Fruit fly (Drosophila melanogaster) whole organism, prepupa: ENCODE measurements around the gene N.

Experiments used
- CG10631 ChIP-seq: fragments of 200-800 bp; sonication (Bioruptor generic); optimal IDR thresholded peaks from 2 replicates; lab custom pipeline; 2016; ENCODE audit warnings: missing biosample characterization, missing genetic modification characterization
- CG10669 ChIP-seq: fragments of 200-800 bp; sonication (Bioruptor generic); optimal IDR thresholded peaks from 3 replicates; lab custom pipeline; 2018; ENCODE audit warnings: missing biosample characterization, mild to moderate bottlenecking, missing genetic modification characterization, moderate library complexity
- CG11294 ChIP-seq: fragments of 200-800 bp; sonication (Bioruptor generic); IDR thresholded peaks from 2 replicates; pipeline ENCODE4 v1.3.6; 2022; ENCODE audit warnings: missing biosample characterization, missing genetic modification characterization
- CG11902 ChIP-seq: fragments of 200-800 bp; sonication (Bioruptor generic); optimal IDR thresholded peaks from 3 replicates; lab custom pipeline; 2016; ENCODE audit warnings: missing biosample characterization, missing genetic modification characterization
- CG15336 ChIP-seq: fragments of 200-800 bp; sonication (Bioruptor generic); IDR thresholded peaks from 2 replicates; pipeline ENCODE4 v1.3.6; 2022; ENCODE audit warnings: missing biosample characterization, missing genetic modification characterization
- CG16779 ChIP-seq: fragments of 200-800 bp; sonication (Bioruptor generic); optimal IDR thresholded peaks from 3 replicates; lab custom pipeline; 2017; ENCODE audit warnings: missing biosample characterization, mild to moderate bottlenecking, missing genetic modification characterization
- CG31627 ChIP-seq: fragments of 200-800 bp; sonication (Bioruptor generic); optimal IDR thresholded peaks from 3 replicates; lab custom pipeline; 2016; ENCODE audit warnings: missing biosample characterization, missing genetic modification characterization
- CG32006 ChIP-seq: fragments of 200-800 bp; sonication (Bioruptor generic); optimal IDR thresholded peaks from 3 replicates; lab custom pipeline; 2017; ENCODE audit warnings: missing biosample characterization, mild to moderate bottlenecking, missing genetic modification characterization
- CG34406 ChIP-seq: fragments of 200-800 bp; sonication (Bioruptor generic); optimal IDR thresholded peaks from 3 replicates; lab custom pipeline; 2016; ENCODE audit warnings: missing biosample characterization, missing genetic modification characterization
- CG3919 ChIP-seq: fragments of 200-800 bp; sonication (Bioruptor generic); optimal IDR thresholded peaks from 3 replicates; lab custom pipeline; 2016; ENCODE audit warnings: missing biosample characterization, missing genetic modification characterization
- CG4318 ChIP-seq: fragments of 200-800 bp; sonication (Bioruptor generic); optimal IDR thresholded peaks from 3 replicates; lab custom pipeline; 2017; ENCODE audit warnings: missing biosample characterization, mild to moderate bottlenecking, missing genetic modification characterization
- CG6163 ChIP-seq: fragments of 200-800 bp; sonication (Bioruptor generic); IDR thresholded peaks from 3 replicates; pipeline ENCODE4 v1.3.6; 2022; ENCODE audit warnings: missing biosample characterization, missing genetic modification characterization
- CG6276 ChIP-seq: fragments of 200-800 bp; sonication (Bioruptor generic); optimal IDR thresholded peaks from 2 replicates; lab custom pipeline; 2017; ENCODE audit warnings: missing biosample characterization, mild to moderate bottlenecking, missing genetic modification characterization
- CG6808 ChIP-seq: fragments of 200-800 bp; sonication (Bioruptor generic); optimal IDR thresholded peaks from 3 replicates; lab custom pipeline; 2017; ENCODE audit warnings: missing biosample characterization, missing genetic modification characterization, mild to moderate bottlenecking, moderate library complexity, missing genetic modification reagents
- CG6854 ChIP-seq: fragments of 200-800 bp; sonication (Bioruptor generic); optimal IDR thresholded peaks from 2 replicates; lab custom pipeline; 2017; ENCODE audit warnings: missing biosample characterization, mild to moderate bottlenecking, missing genetic modification characterization
- CG7368 ChIP-seq: fragments of 200-800 bp; sonication (Bioruptor generic); optimal IDR thresholded peaks from 3 replicates; lab custom pipeline; 2016; ENCODE audit warnings: missing biosample characterization, missing genetic modification characterization
- CG8119 ChIP-seq: fragments of 200-800 bp; sonication (Bioruptor generic); IDR thresholded peaks from 3 replicates; pipeline ENCODE4 v1.3.6; 2022; ENCODE audit warnings: missing biosample characterization, missing genetic modification characterization
- CG8632 ChIP-seq: fragments of 200-800 bp; sonication (Bioruptor generic); optimal IDR thresholded peaks from 3 replicates; lab custom pipeline; 2016; ENCODE audit warnings: missing biosample characterization, missing genetic modification characterization
- CG9139 ChIP-seq: fragments of 200-800 bp; sonication (Bioruptor generic); optimal IDR thresholded peaks from 3 replicates; lab custom pipeline; 2017; ENCODE audit warnings: missing biosample characterization, mild to moderate bottlenecking, missing genetic modification characterization
- Eip75B ChIP-seq: fragments of 200-800 bp; sonication (Bioruptor generic); optimal IDR thresholded peaks from 3 replicates; lab custom pipeline; 2016; ENCODE audit warnings: missing biosample characterization, missing genetic modification characterization
- Eip78C ChIP-seq: fragments of 200-800 bp; sonication (Bioruptor generic); peaks from one replicate; lab custom pipeline; 2016; ENCODE audit warnings: missing biosample characterization, missing genetic modification characterization
- Ets21C ChIP-seq: fragments of 200-800 bp; sonication (Bioruptor generic); optimal IDR thresholded peaks from 3 replicates; lab custom pipeline; 2016; ENCODE audit warnings: missing biosample characterization, missing genetic modification characterization
- Ets96B ChIP-seq: fragments of 200-800 bp; optimal IDR thresholded peaks from 2 replicates; lab custom pipeline; 2019; ENCODE audit warnings: missing biosample characterization, mild to moderate bottlenecking, missing genetic modification characterization, moderate library complexity
- Gug ChIP-seq: fragments of 200-800 bp; sonication (Bioruptor generic); IDR thresholded peaks from 2 replicates; pipeline ENCODE4 v1.3.6; 2022; ENCODE audit warnings: missing biosample characterization, missing genetic modification characterization
- Hr38 ChIP-seq: sonication (Bioruptor generic); optimal IDR thresholded peaks from 2 replicates; lab custom pipeline; 2016; ENCODE audit warnings: missing biosample characterization, missing genetic modification characterization
- Hr4 ChIP-seq: fragments of 200-800 bp; sonication (Bioruptor generic); optimal IDR thresholded peaks from 3 replicates; lab custom pipeline; 2016; ENCODE audit warnings: missing biosample characterization, missing genetic modification characterization
- Lpt ChIP-seq: fragments of 200-800 bp; sonication (Bioruptor generic); optimal IDR thresholded peaks from 3 replicates; lab custom pipeline; 2016; ENCODE audit warnings: missing biosample characterization, missing genetic modification characterization
- Met ChIP-seq: fragments of 200-800 bp; sonication (Bioruptor generic); optimal IDR thresholded peaks from 3 replicates; lab custom pipeline; 2016; ENCODE audit warnings: missing biosample characterization, missing genetic modification characterization
- OdsH ChIP-seq: fragments of 200-800 bp; sonication (Bioruptor generic); optimal IDR thresholded peaks from 3 replicates; lab custom pipeline; 2016; ENCODE audit warnings: missing biosample characterization, missing genetic modification characterization
- Smox ChIP-seq: fragments of 200-800 bp; sonication (Bioruptor generic); optimal IDR thresholded peaks from 3 replicates; lab custom pipeline; 2016; ENCODE audit warnings: missing biosample characterization, missing genetic modification characterization
- Sox102F ChIP-seq: fragments of 200-800 bp; sonication (Bioruptor generic); optimal IDR thresholded peaks from 2 replicates; lab custom pipeline; 2016; ENCODE audit warnings: missing biosample characterization, mild to moderate bottlenecking, missing genetic modification characterization
- Sox15 ChIP-seq: fragments of 200-800 bp; sonication (Bioruptor generic); optimal IDR thresholded peaks from 3 replicates; lab custom pipeline; 2016; ENCODE audit warnings: missing biosample characterization, missing genetic modification characterization
- achi ChIP-seq: fragments of 200-800 bp; sonication (Bioruptor generic); optimal IDR thresholded peaks from 3 replicates; lab custom pipeline; 2016; ENCODE audit warnings: missing biosample characterization, missing genetic modification characterization
- acj6 ChIP-seq: fragments of 200-800 bp; sonication (Bioruptor generic); optimal IDR thresholded peaks from 3 replicates; lab custom pipeline; 2016; ENCODE audit warnings: missing biosample characterization, missing genetic modification characterization
- cyc ChIP-seq: fragments of 200-800 bp; sonication (Bioruptor generic); optimal IDR thresholded peaks from 3 replicates; lab custom pipeline; 2016; ENCODE audit warnings: missing biosample characterization, missing genetic modification characterization
- dsx ChIP-seq: fragments of 200-800 bp; optimal IDR thresholded peaks from 3 replicates; lab custom pipeline; 2019; ENCODE audit warnings: missing biosample characterization, mild to moderate bottlenecking, missing genetic modification characterization, moderate library complexity; ENCODE audit not compliant: poor library complexity, severe bottlenecking
- eg ChIP-seq: fragments of 200-800 bp; sonication (Bioruptor generic); IDR thresholded peaks from 3 replicates; pipeline ENCODE4 v1.3.6; 2022; ENCODE audit warnings: missing biosample characterization, missing genetic modification characterization
- esn ChIP-seq: fragments of 200-800 bp; sonication (Bioruptor generic); optimal IDR thresholded peaks from 2 replicates; lab custom pipeline; 2016; ENCODE audit warnings: missing biosample characterization, mild to moderate bottlenecking, missing genetic modification characterization, moderate library complexity
- fd59A ChIP-seq: fragments of 200-800 bp; sonication (Bioruptor generic); optimal IDR thresholded peaks from 2 replicates; lab custom pipeline; 2017; ENCODE audit warnings: missing biosample characterization, mild to moderate bottlenecking, missing genetic modification characterization, missing genetic modification reagents
- fd85E ChIP-seq: fragments of 200-800 bp; sonication (Bioruptor generic); optimal IDR thresholded peaks from 3 replicates; lab custom pipeline; 2016; ENCODE audit warnings: missing biosample characterization, missing genetic modification characterization
- fkh ChIP-seq: fragments of 200-800 bp; sonication (Bioruptor generic); optimal IDR thresholded peaks from 3 replicates; lab custom pipeline; 2017; ENCODE audit warnings: missing biosample characterization, mild to moderate bottlenecking, missing genetic modification characterization, moderate library complexity
- net ChIP-seq: fragments of 200-800 bp; sonication (Bioruptor generic); optimal IDR thresholded peaks from 3 replicates; lab custom pipeline; 2016; ENCODE audit warnings: missing biosample characterization, missing genetic modification characterization
- pdm3 ChIP-seq: fragments of 200-800 bp; sonication (Bioruptor generic); optimal IDR thresholded peaks from 3 replicates; lab custom pipeline; 2016; ENCODE audit warnings: missing biosample characterization, missing genetic modification characterization
- salr ChIP-seq, 2 experiments: fragments of 200-800 bp; sonication (Bioruptor generic); optimal IDR thresholded peaks; 3 replicates each; lab custom pipeline; 2016 to 2018; ENCODE audit warnings: missing biosample characterization in 2 of 2, missing genetic modification characterization in 2 of 2, mild to moderate bottlenecking in 1 of 2
- ss ChIP-seq, 2 experiments: fragments of 200-800 bp; sonication (Bioruptor generic); optimal IDR thresholded peaks; 2 replicates in 1 of 2; 3 replicates in 1 of 2; lab custom pipeline; 2017 to 2018; ENCODE audit warnings: mild to moderate bottlenecking in 2 of 2, missing biosample characterization in 2 of 2, missing genetic modification characterization in 2 of 2, moderate library complexity in 1 of 2
- svp ChIP-seq: fragments of 200-800 bp; sonication (Bioruptor generic); peaks from one replicate; lab custom pipeline; 2016; ENCODE audit warnings: missing biosample characterization, missing genetic modification characterization
- topi ChIP-seq: fragments of 200-800 bp; sonication (Bioruptor generic); optimal IDR thresholded peaks from 3 replicates; lab custom pipeline; 2016; ENCODE audit warnings: missing biosample characterization, missing genetic modification characterization
- vri ChIP-seq: fragments of 200-800 bp; sonication (Bioruptor generic); optimal IDR thresholded peaks from 3 replicates; lab custom pipeline; 2016; ENCODE audit warnings: missing biosample characterization, mild to moderate bottlenecking, missing genetic modification characterization

Gene N

dm6 chrX:3099913-3100275 is 34.8 kb upstream of the N start:
- TF ChIP-seq CG9139 (GFP tag; lab: Kevin White, UChicago), result peak; percentile 32
- TF ChIP-seq CG6163 (GFP tag; lab: Robert Waterston, UW), result peak; percentile 42; the same call in 1 of the 3 replicates
- TF ChIP-seq CG31627 (GFP tag; lab: Kevin White, UChicago), result no peak
- peak in 1 of 2 experiments; percentile 8 for TF ChIP-seq salr (GFP tag; optimal IDR thresholded peaks at IDR 0.05; lab: Kevin White, UChicago)
- peak; percentile 41; the same call in 2 of the 3 replicates for TF ChIP-seq CG8119 (GFP tag; lab: Robert Waterston, UW)
- no peak for TF ChIP-seq CG7368 (GFP tag; lab: Kevin White, UChicago)
- TF ChIP-seq CG8632 (GFP tag; lab: Kevin White, UChicago), result no peak
- no peak for TF ChIP-seq Eip75B (GFP tag; lab: Kevin White, UChicago)
- TF ChIP-seq svp (GFP tag; lab: Kevin White, UChicago), result no peak
- TF ChIP-seq CG15336, result 0 out of 2 replicates have a peak, but pooled peaks have one; percentile 19
- TF ChIP-seq CG6854 (GFP tag; lab: Kevin White, UChicago), result no peak
- peak; percentile 51 for TF ChIP-seq CG6808 (GFP tag; lab: Kevin White, UChicago)
- TF ChIP-seq achi (GFP tag; lab: Kevin White, UChicago), result no peak
- no peak for TF ChIP-seq CG11294
- 0 out of 2 replicates have a peak, but pooled peaks have one; percentile 14 for TF ChIP-seq Gug (GFP tag; lab: Robert Waterston, UW)
- no peak for TF ChIP-seq pdm3 (GFP tag; lab: Kevin White, UChicago)
- TF ChIP-seq Hr38 (GFP tag; lab: Kevin White, UChicago), result no peak
- no peak for TF ChIP-seq CG16779 (tag; lab: Kevin White, UChicago)
- no peak for TF ChIP-seq fd85E
- TF ChIP-seq eg (GFP tag; lab: Robert Waterston, UW), result peak; percentile 51; the same call in 2 of the 3 replicates
- TF ChIP-seq CG3919 (GFP tag; lab: Kevin White, UChicago), result no peak
- TF ChIP-seq dsx (GFP tag; lab: Kevin White, UChicago), result no peak
- TF ChIP-seq Eip78C (GFP tag; lab: Kevin White, UChicago), result peak; percentile 34
- TF ChIP-seq ss (GFP tag; optimal IDR thresholded peaks at IDR 0.05; lab: Kevin White, UChicago), result peak; percentile 50 to 54

DNA sequence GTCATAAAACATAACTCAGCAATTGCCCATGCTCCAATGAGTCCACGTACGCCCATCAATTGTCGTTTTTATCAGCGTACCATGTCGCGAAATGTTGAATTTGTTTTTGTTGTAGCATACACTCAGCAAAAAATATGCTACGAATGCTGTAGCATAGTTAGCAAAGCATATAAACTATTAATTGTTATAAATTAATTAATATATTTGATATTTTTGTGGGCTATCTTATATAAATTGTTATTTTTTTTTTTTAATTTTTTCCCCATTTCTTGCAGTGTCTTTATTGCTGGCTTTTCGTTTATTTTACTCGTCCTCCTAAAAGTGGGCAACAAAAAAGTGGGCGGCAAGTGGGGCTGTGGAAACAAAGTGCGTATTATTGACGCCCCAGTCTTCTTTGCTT is 25.8 kb upstream of the N start:
- TF ChIP-seq CG11902 (GFP tag; lab: Kevin White, UChicago) (no peak), fkh (GFP tag; lab: Kevin White, UChicago) (no peak), net (GFP tag; lab: Kevin White, UChicago) (peak; percentile 3), CG32006 (GFP tag; lab: Kevin White, UChicago) (peak; percentile 72), cyc (no peak), CG6808 (GFP tag; lab: Kevin White, UChicago) (no peak), CG34406 (peak; percentile 45), CG6276 (GFP tag; lab: Kevin White, UChicago) (no peak), salr (GFP tag; optimal IDR thresholded peaks at IDR 0.05; lab: Kevin White, UChicago) (peak in 1 of 2 experiments; percentile 46), Lpt (GFP tag; lab: Kevin White, UChicago) (peak; percentile 11), esn (GFP tag; lab: Kevin White, UChicago) (no peak), Eip78C (GFP tag; lab: Kevin White, UChicago) (peak; percentile 73), OdsH (peak; percentile 60), fd59A (no peak), ss (GFP tag; optimal IDR thresholded peaks at IDR 0.05; lab: Kevin White, UChicago) (peak in 1 of 2 experiments; percentile 38), achi (GFP tag; lab: Kevin White, UChicago) (peak; percentile 57), Met (GFP tag; lab: Kevin White, UChicago) (no peak), topi (GFP tag; lab: Kevin White, UChicago) (no peak), dsx (GFP tag; lab: Kevin White, UChicago) (no peak), CG10631 (GFP tag; lab: Kevin White, UChicago) (peak; percentile 50), svp (GFP tag; lab: Kevin White, UChicago) (peak; percentile 48), Sox102F (GFP tag; lab: Kevin White, UChicago) (no peak), CG9139 (GFP tag; lab: Kevin White, UChicago) (no peak), Sox15 (GFP tag; lab: Kevin White, UChicago) (no peak), CG4318 (GFP tag; lab: Kevin White, UChicago) (peak; percentile 39), Hr4 (peak; percentile 30), CG8632 (GFP tag; lab: Kevin White, UChicago) (no peak), CG10669 (GFP tag; lab: Kevin White, UChicago) (no peak), Gug (GFP tag; lab: Robert Waterston, UW) (peak; percentile 63), vri (no peak), Smox (no peak), CG11294 (peak; percentile 38; the same call in 1 of the 2 replicates), Ets96B (tag; lab: Kevin White, UChicago) (no peak), acj6 (GFP tag; lab: Kevin White, UChicago) (peak; percentile 56), CG8119 (GFP tag; lab: Robert Waterston, UW) (peak; percentile 78), pdm3 (GFP tag; lab: Kevin White, UChicago) (peak; percentile 8), eg (GFP tag; lab: Robert Waterston, UW) (peak; percentile 78), CG6163 (GFP tag; lab: Robert Waterston, UW) (peak; percentile 37; the same call in 1 of the 3 replicates), Ets21C (GFP tag; lab: Kevin White, UChicago) (no peak)
